Worm (Caenorhabditis elegans): ENCODE measurements around the gene Y7A5A.2.

- TF ChIP-seq elt-3 (tag; optimal IDR thresholded peaks at IDR 0.05) (no peak), pqm-1 (tag; optimal IDR thresholded peaks at IDR 0.05) (no peak), nhr-76 (tag; optimal IDR thresholded peaks at IDR 0.05) (no peak), lsy-2 (tag; optimal IDR thresholded peaks at IDR 0.05) (no peak), ceh-82 (tag; optimal IDR thresholded peaks at IDR 0.05) (no peak), unc-62 (GFP tag; optimal IDR thresholded peaks at IDR 0.05) (no peak), aly-2 (tag; optimal IDR thresholded peaks at IDR 0.05) (no peak), fkh-8 (tag; optimal IDR thresholded peaks at IDR 0.05) (no peak), zag-1 (tag; optimal IDR thresholded peaks at IDR 0.05) (no peak), ztf-11 (tag; optimal IDR thresholded peaks at IDR 0.05) (no peak), egl-13 (tag; optimal IDR thresholded peaks at IDR 0.05) (no peak)
Observed at ce11 chrX:15766147-15766546, 6.4 kb downstream of the Y7A5A.2 start, which contains the start of gene bus-17.

Data from whole organism, L1 larva.